Worm (Caenorhabditis elegans): ENCODE measurements around the gene test-1.
A peak's percentile ranks its signal among the peaks of the same experiment; 100 is the strongest.

Gene test-1

ce11 chrIV:2128761-2129160 is 8.0 kb upstream of the test-1 start, which contains the start of gene grl-20:
Gene grl-20, minus strand, starts transcription at chrIV:2128861.
- TF ChIP-seq ztf-1 (GFP tag; conservative IDR thresholded peaks at IDR 0.05), result no peak
- TF ChIP-seq C34F6.9 (tag; optimal IDR thresholded peaks at IDR 0.05), result no peak
- TF ChIP-seq snpc-4 (tag; optimal IDR thresholded peaks at IDR 0.05), result no peak
- no peak for TF ChIP-seq ceh-82 (tag; optimal IDR thresholded peaks at IDR 0.05)
- TF ChIP-seq mab-5 (tag; optimal IDR thresholded peaks at IDR 0.05), result no peak
- no peak for TF ChIP-seq Y55F3AM.14 (GFP tag; optimal IDR thresholded peaks at IDR 0.05)
- TF ChIP-seq peb-1 (tag; optimal IDR thresholded peaks at IDR 0.05), result no peak
- TF ChIP-seq nhr-23 (tag; optimal IDR thresholded peaks at IDR 0.05), result no peak
- TF ChIP-seq ztf-11 (tag; optimal IDR thresholded peaks at IDR 0.05), result no peak
- TF ChIP-seq R02D3.7 (tag; optimal IDR thresholded peaks at IDR 0.05), result no peak
- TF ChIP-seq crh-2 (tag; optimal IDR thresholded peaks at IDR 0.05), result no peak
- no peak for TF ChIP-seq dmd-4 (tag; optimal IDR thresholded peaks at IDR 0.05)
- TF ChIP-seq blmp-1 (tag; optimal IDR thresholded peaks at IDR 0.05; ENCODE audit: insufficient read depth), result no peak

ce11 chrIV:2130714-2131113 is 6.0 kb upstream of the test-1 start, which contains the start of gene prmt-6:
Gene prmt-6, plus strand, starts transcription at chrIV:2130965.
- TF ChIP-seq skn-1 (tag; optimal IDR thresholded peaks at IDR 0.05) (no peak), sma-3 (GFP tag; optimal IDR thresholded peaks at IDR 0.05) (no peak), fos-1 (tag; optimal IDR thresholded peaks at IDR 0.05) (peak; percentile 11), R02D3.7 (tag; optimal IDR thresholded peaks at IDR 0.05) (no peak)

- TF ChIP-seq mab-5 (tag; optimal IDR thresholded peaks at IDR 0.05) (no peak), egl-27 (tag; optimal IDR thresholded peaks at IDR 0.05) (no peak), ceh-82 (tag; optimal IDR thresholded peaks at IDR 0.05) (no peak), ztf-4 (tag; optimal IDR thresholded peaks at IDR 0.05) (no peak), nhr-129 (tag; optimal IDR thresholded peaks at IDR 0.05) (no peak), skn-1 (tag; optimal IDR thresholded peaks at IDR 0.05) (no peak), unc-62 (GFP tag; optimal IDR thresholded peaks at IDR 0.05) (no peak), ZK546.5 (tag; optimal IDR thresholded peaks at IDR 0.05) (no peak), crh-2 (tag; optimal IDR thresholded peaks at IDR 0.05) (no peak), nhr-11 (tag; optimal IDR thresholded peaks at IDR 0.05) (no peak), peb-1 (tag; optimal IDR thresholded peaks at IDR 0.05) (no peak), F13H6.1 (tag; optimal IDR thresholded peaks at IDR 0.05) (no peak), lin-11 (tag; optimal IDR thresholded peaks at IDR 0.05) (no peak), dmd-4 (tag; optimal IDR thresholded peaks at IDR 0.05) (no peak), sem-4 (tag; optimal IDR thresholded peaks at IDR 0.05) (no peak), alr-1 (tag; optimal IDR thresholded peaks at IDR 0.05) (no peak), unc-39 (tag; optimal IDR thresholded peaks at IDR 0.05) (no peak), nhr-23 (tag; optimal IDR thresholded peaks at IDR 0.05) (no peak), ztf-1 (GFP tag; conservative IDR thresholded peaks at IDR 0.05) (no peak)
Measured at ce11 chrIV:2133431-2133940, 3.3 kb upstream of the test-1 start, which contains the start of gene C23H5.12. Gene C23H5.12, plus strand, starts transcription at chrIV:2133481.

- TF ChIP-seq lin-11 (tag; optimal IDR thresholded peaks at IDR 0.05) (no peak), crh-2 (tag; optimal IDR thresholded peaks at IDR 0.05) (no peak), ceh-16 (tag; optimal IDR thresholded peaks at IDR 0.05) (no peak), zag-1 (tag; optimal IDR thresholded peaks at IDR 0.05) (no peak), unc-39 (tag; optimal IDR thresholded peaks at IDR 0.05) (no peak), unc-62 (GFP tag; optimal IDR thresholded peaks at IDR 0.05) (no peak), nhr-77 (tag; optimal IDR thresholded peaks at IDR 0.05) (no peak)
Measured at ce11 chrIV:2137478-2137877, 727 bp downstream of the test-1 start.

ce11 chrIV:2140543-2140942 is 3.8 kb downstream of the test-1 start, which contains the start of gene C54E4.12:
Gene C54E4.12, minus strand, starts transcription at chrIV:2140643.
- TF ChIP-seq skn-1 (tag; optimal IDR thresholded peaks at IDR 0.05), result no peak
- TF ChIP-seq Y55F3AM.14 (GFP tag; optimal IDR thresholded peaks at IDR 0.05), result no peak
- no peak for TF ChIP-seq lin-11 (tag; optimal IDR thresholded peaks at IDR 0.05)
- TF ChIP-seq ztf-1 (GFP tag; conservative IDR thresholded peaks at IDR 0.05), result no peak
- no peak for TF ChIP-seq F13H6.1 (tag; optimal IDR thresholded peaks at IDR 0.05)
- no peak for TF ChIP-seq sem-4 (tag; optimal IDR thresholded peaks at IDR 0.05)
- no peak for TF ChIP-seq egl-27 (tag; optimal IDR thresholded peaks at IDR 0.05)
- no peak for TF ChIP-seq mab-5 (tag; optimal IDR thresholded peaks at IDR 0.05)
- TF ChIP-seq unc-55 (GFP tag; optimal IDR thresholded peaks at IDR 0.05), result no peak
- TF ChIP-seq ztf-11 (tag; optimal IDR thresholded peaks at IDR 0.05), result no peak
- TF ChIP-seq ama-1 (optimal IDR thresholded peaks at IDR 0.05), result no peak
- TF ChIP-seq mdl-1 (tag; optimal IDR thresholded peaks at IDR 0.05), result no peak
- TF ChIP-seq dmd-4 (tag; optimal IDR thresholded peaks at IDR 0.05), result no peak
- no peak for TF ChIP-seq fos-1 (tag; optimal IDR thresholded peaks at IDR 0.05)
- no peak for TF ChIP-seq unc-62 (GFP tag; optimal IDR thresholded peaks at IDR 0.05)

Data from whole organism, L2 larva.